Fruit fly (Drosophila melanogaster): Measurements from ENCODE around the gene CG17110.

The CG17110 gene

DNA sequence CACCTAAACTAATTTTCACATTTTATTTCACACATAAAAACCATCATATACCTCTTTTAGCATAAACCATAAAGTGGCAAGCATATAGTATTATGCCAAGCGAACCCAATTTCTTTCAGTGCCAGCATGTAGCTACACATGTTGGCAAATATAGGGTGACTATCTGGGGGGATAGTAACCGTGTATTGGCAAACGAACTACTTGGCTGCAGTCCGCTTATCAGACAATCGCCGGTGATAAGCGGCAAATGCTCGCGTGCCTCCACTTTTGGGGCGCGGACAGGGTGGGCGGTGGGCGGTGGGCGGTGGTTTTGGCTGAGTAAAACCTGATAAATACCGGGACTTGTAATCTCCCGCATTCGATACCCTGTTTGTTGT is 48.1 kb downstream of the CG17110 start (continued):
- TF ChIP-seq aop (GFP tag; IDR thresholded peaks at IDR 0.05) = no peak
- TF ChIP-seq CG9215 (GFP tag; IDR thresholded peaks at IDR 0.05) = 0 out of 2 replicates have a peak, but pooled peaks have one; percentile 33
- TF ChIP-seq cato (GFP tag; optimal IDR thresholded peaks at IDR 0.05; ENCODE audit: borderline replicate concordance) = no peak
- TF ChIP-seq schlank (tag; optimal IDR thresholded peaks at IDR 0.05) = no peak
- TF ChIP-seq zfh1 (GFP tag; IDR thresholded peaks at IDR 0.05) = no peak
- peak; percentile 6 for TF ChIP-seq ind (GFP tag; optimal IDR thresholded peaks at IDR 0.05)
- TF ChIP-seq sc (optimal IDR thresholded peaks at IDR 0.05) = no peak
- TF ChIP-seq sc (GFP tag; optimal IDR thresholded peaks at IDR 0.05) = no peak
- no peak for TF ChIP-seq D19B (GFP tag; optimal IDR thresholded peaks at IDR 0.05)
- peak; percentile 76 for TF ChIP-seq crol (GFP tag; IDR thresholded peaks at IDR 0.05)
- no peak for TF ChIP-seq CG10321 (GFP tag; IDR thresholded peaks at IDR 0.05)
- no peak for TF ChIP-seq CG9876 (GFP tag; optimal IDR thresholded peaks at IDR 0.05)
- TF ChIP-seq CG2889 (GFP tag; IDR thresholded peaks at IDR 0.05) = no peak
- TF ChIP-seq CG17568 (GFP tag; optimal IDR thresholded peaks at IDR 0.05) = no peak
- TF ChIP-seq pita (GFP tag; optimal IDR thresholded peaks at IDR 0.05) = no peak
- TF ChIP-seq toy (GFP tag; IDR thresholded peaks at IDR 0.05) = no peak
- TF ChIP-seq Lhr (GFP tag; optimal IDR thresholded peaks at IDR 0.05) = no peak
- TF ChIP-seq Ravus (GFP tag; IDR thresholded peaks at IDR 0.05) = no peak
- no peak for TF ChIP-seq CG9932 (GFP tag; IDR thresholded peaks at IDR 0.05)
- TF ChIP-seq Chrac-16 (GFP tag; optimal IDR thresholded peaks at IDR 0.05) = no peak
- no peak for TF ChIP-seq run (tag; optimal IDR thresholded peaks at IDR 0.05)
- TF ChIP-seq btn (GFP tag; optimal IDR thresholded peaks at IDR 0.05) = no peak
- peak; percentile 82 for TF ChIP-seq GATAe (GFP tag; conservative IDR thresholded peaks at IDR 0.05)
- no peak for TF ChIP-seq CG6854 (GFP tag; optimal IDR thresholded peaks at IDR 0.05)
- TF ChIP-seq pnt (GFP tag; optimal IDR thresholded peaks at IDR 0.05) = no peak
- peak; percentile 50; the same call in 2 of the 3 replicates for TF ChIP-seq row (GFP tag; IDR thresholded peaks at IDR 0.05)
- no peak for TF ChIP-seq pb (GFP tag; optimal IDR thresholded peaks at IDR 0.05)
- TF ChIP-seq cwo (GFP tag; optimal IDR thresholded peaks at IDR 0.05) = peak; percentile 84
- 0 out of 2 replicates have a peak, but pooled peaks have one; percentile 38 for TF ChIP-seq vvl (GFP tag; IDR thresholded peaks at IDR 0.05)
- TF ChIP-seq CG10274 (GFP tag; optimal IDR thresholded peaks at IDR 0.05) = no peak
- TF ChIP-seq CG12219 (GFP tag; optimal IDR thresholded peaks at IDR 0.05) = no peak
- no peak for TF ChIP-seq CG2129 (GFP tag; IDR thresholded peaks at IDR 0.05; ENCODE audit: partially characterized antibody)
- no peak for TF ChIP-seq fd102C (GFP tag; optimal IDR thresholded peaks at IDR 0.05)
- peak; percentile 19 for TF ChIP-seq gem (tag; optimal IDR thresholded peaks at IDR 0.05)
- no peak for TF ChIP-seq CG11398 (GFP tag; optimal IDR thresholded peaks at IDR 0.05)
- no peak for TF ChIP-seq Dip3 (GFP tag; optimal IDR thresholded peaks at IDR 0.05)
- peak; percentile 58 for TF ChIP-seq CG14441 (GFP tag; IDR thresholded peaks at IDR 0.05)
- no peak for TF ChIP-seq Atf-2 (GFP tag; optimal IDR thresholded peaks at IDR 0.05)
- TF ChIP-seq chinmo (GFP tag; IDR thresholded peaks at IDR 0.05; ENCODE audit: partially characterized antibody) = peak; percentile 56; the same call in 1 of the 4 replicates
- TF ChIP-seq CG8290 (GFP tag; optimal IDR thresholded peaks at IDR 0.05) = no peak
- peak in 1 of 2 experiments; percentile 31 for TF ChIP-seq CG8290 (tag; optimal IDR thresholded peaks at IDR 0.05)
- TF ChIP-seq Hmr (GFP tag; optimal IDR thresholded peaks at IDR 0.05) = peak; percentile 12
- no peak for TF ChIP-seq eyg (GFP tag; optimal IDR thresholded peaks at IDR 0.05)
- TF ChIP-seq al (GFP tag; IDR thresholded peaks at IDR 0.05) = 0 out of 2 replicates have a peak, but pooled peaks have one; percentile 3
- no peak for TF ChIP-seq CG32767 (GFP tag; IDR thresholded peaks at IDR 0.05)
- no peak for TF ChIP-seq dati (GFP tag; IDR thresholded peaks at IDR 0.05)
- TF ChIP-seq tx (GFP tag; optimal IDR thresholded peaks at IDR 0.05) = no peak
- peak; percentile 50 for TF ChIP-seq CG2120 (GFP tag; optimal IDR thresholded peaks at IDR 0.05)
- TF ChIP-seq p53 (GFP tag; optimal IDR thresholded peaks at IDR 0.05) = no peak
- TF ChIP-seq crp (GFP tag; optimal IDR thresholded peaks at IDR 0.05) = no peak
- TF ChIP-seq CG14710 (tag; optimal IDR thresholded peaks at IDR 0.05) = no peak
- peak; percentile 35 for TF ChIP-seq Ets65A (GFP tag)
- no peak for TF ChIP-seq insv (GFP tag; optimal IDR thresholded peaks at IDR 0.05)

Measured in whole organism, embryonic.